Worm (Caenorhabditis elegans): ENCODE results near the gene T24B8.4.

DNA sequence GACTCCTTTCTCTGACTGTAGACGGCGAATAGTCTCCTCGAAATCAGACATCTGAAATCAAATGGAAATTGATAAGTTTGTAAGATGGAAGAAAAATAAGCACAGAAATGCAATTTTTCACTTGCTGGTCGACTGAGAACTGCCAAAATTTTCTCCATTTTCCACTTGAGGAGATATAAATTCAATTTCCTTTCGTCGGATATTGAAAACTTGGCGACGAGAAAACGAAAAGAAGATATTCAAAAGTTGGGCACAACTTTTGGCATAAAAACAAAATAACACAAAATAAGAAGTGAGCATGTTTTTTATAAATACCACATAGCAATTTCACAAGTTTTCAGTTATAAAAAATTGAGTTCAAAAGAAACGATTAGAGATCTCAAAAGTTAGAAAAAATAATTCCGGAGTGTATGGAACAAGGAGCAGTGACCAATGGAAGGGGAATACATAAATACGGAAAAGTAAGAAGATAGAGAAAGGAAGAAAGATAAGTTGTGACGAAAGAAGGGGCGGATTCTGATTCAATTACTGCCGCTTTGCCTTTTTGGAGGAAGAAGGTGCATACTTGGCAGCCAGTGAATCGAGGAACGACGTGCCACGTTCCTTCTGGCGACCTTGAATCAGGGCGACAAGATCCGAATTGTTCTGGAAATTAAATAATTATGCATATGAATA, 36.6 kb upstream of the T24B8.4 start, which contains the start of gene dyrb-1:
- TF ChIP-seq aly-2 (tag; optimal IDR thresholded peaks at IDR 0.05): no peak
- no peak for TF ChIP-seq nhr-77 (tag; optimal IDR thresholded peaks at IDR 0.05)
- no peak for TF ChIP-seq mbf-1 (tag; optimal IDR thresholded peaks at IDR 0.05)
- no peak for TF ChIP-seq Y55F3AM.14 (GFP tag; optimal IDR thresholded peaks at IDR 0.05)
- TF ChIP-seq ztf-11 (tag; optimal IDR thresholded peaks at IDR 0.05): no peak
- no peak for TF ChIP-seq crh-2 (tag; optimal IDR thresholded peaks at IDR 0.05)
- TF ChIP-seq zag-1 (tag; optimal IDR thresholded peaks at IDR 0.05): no peak
- TF ChIP-seq mab-5 (tag; optimal IDR thresholded peaks at IDR 0.05): no peak
